Fruit fly (Drosophila melanogaster): ENCODE measurements around the gene CG14000.

Gene CG14000

DNA sequence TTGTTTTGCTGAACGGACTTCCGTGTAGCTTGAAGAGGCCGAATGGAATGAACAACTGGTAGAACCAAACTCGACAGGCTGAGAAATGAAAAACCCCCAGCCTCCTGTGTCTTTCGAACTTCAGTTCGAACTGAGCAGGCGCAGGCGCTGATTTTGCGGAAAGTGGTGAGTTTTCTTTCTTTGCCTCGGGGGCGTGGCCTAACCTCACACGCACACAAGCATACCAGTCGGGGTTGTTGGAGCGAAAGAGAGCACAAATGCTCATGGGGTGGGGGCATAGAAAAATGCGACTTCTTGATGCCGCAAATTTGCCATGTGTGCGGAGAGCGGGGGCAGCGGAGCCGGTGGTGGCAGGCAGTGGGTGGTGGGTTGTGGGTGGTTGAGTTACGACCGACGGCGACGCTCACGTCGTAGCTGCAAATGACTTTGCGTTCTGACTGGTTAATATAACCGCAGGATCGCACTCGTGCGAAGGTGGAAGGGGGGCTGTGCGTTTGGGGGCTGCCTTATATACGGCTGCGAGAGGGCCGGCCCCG, 13.6 kb upstream of the CG14000 start, which contains the start of gene CG9016:
CG9016 (minus strand) TSS at position 51 of the 536 bp plus-strand sequence.
- TF ChIP-seq CTCF (optimal IDR thresholded peaks at IDR 0.05), result no peak
- no peak for TF ChIP-seq CG8478 (optimal IDR thresholded peaks at IDR 0.05)

DNA sequence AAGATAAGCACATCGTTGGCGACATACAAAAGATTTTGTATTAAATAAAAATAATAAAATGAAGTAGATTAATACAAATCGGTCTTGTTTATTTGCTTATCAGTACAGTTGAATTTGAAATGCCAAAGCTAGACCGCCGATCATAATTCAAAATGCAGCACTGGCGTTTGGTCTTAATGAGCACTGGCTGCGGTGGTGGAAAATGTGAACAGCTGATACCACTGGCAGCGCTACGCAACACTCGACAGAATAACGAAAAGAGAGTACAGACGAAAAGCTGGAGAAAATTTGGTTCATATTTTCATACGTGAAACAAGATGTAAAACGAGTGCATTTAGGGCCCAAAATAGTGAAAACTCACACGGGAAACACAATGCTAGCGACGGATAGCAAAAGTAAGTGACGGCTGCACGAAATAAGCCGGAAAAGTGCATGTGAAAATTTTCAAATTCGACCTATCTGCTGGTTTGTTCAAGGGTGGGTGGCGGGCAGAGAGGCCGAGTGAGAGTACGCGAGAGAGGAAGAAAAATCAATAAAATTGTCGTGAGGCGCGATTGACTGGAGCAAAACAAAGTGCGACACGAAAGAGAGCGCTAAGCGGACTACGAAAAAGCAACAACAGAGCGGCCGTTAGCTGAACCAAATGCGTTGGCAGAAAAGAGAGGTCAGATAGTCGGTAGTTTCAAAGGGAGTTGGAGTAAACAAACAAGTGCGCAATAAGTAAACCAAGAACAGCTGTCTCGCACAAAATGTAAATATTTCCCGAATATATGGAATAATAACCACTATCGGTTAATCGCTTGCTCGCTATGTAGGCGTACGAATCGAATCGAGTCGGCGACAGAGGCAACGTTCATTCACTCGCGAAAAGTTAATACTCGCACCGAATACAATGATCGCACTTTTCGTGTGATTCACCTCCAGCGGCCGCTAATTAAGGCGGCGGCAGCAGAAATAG, 2.9 kb downstream of the CG14000 start, which contains the start of gene bchs:
bchs (plus strand) TSS at position 277 of the 958 bp plus-strand sequence.
- no peak for TF ChIP-seq CG8478 (optimal IDR thresholded peaks at IDR 0.05)
- TF ChIP-seq CTCF (optimal IDR thresholded peaks at IDR 0.05), result no peak

DNA sequence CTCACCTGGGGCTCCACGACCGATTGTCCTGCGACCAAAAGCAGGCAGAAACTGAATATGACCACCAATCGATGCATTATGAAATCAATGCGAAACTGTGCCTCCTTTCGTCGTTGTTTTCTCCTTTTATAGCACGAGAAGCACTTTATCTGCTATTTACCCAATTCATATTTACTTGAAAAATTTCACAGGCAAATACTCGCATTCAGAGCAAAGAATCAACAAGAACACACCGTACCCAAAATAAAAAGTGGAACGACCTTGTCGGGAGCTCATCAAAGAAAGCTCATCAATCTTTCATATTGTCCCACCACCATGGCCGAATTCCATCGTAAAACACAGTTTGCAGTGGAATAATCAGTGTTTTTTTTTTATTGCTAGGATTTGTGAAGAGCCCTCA, 5.5 kb downstream of the CG14000 start, which contains the start of gene CG9021:
CG9021 (minus strand) TSS at position 105 of the 400 bp plus-strand sequence.
- TF ChIP-seq CG8478 (optimal IDR thresholded peaks at IDR 0.05), result no peak

DNA sequence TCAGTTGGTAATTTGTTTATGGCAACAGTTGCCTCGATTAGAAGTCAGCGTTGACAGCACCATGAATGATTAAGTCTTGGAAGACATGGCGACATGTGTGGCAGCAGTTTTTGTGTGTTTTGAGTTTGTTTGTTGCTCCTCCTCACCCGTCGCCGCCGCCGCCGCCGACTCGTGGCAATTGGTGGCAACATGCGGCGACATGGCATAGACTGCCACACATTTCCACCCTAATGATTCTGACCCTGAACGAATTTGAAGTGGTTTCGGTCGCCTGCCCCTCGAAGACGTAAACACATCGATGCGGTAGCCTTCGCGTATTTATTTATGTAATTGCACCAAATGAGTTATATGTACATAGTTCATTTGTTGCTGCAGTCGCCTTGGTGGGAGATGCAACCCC, 7.2 kb downstream of the CG14000 start:
- TF ChIP-seq CG8478 (optimal IDR thresholded peaks at IDR 0.05) (no peak), CTCF (optimal IDR thresholded peaks at IDR 0.05) (no peak)

DNA sequence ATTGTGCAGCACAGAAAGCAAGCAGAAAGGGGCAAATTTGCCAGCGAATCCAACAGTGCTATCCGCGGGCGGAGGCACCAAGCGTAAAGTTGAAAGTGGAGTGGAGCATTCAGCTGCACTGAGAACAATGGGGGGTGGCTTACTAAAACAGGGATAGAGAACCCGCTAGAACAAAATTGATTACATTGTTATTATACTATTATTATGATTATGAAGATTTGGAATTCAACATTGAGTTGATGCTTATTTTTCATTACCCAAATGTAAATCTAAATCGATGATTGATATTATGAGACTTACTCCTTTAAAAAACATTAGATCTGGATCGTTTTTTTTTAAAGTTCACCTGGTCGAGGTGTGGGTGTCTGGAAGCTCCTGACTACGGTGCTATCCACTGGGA, 8.5 kb downstream of the CG14000 start:
- no peak for TF ChIP-seq CTCF (optimal IDR thresholded peaks at IDR 0.05)
- no peak for TF ChIP-seq CG8478 (optimal IDR thresholded peaks at IDR 0.05)

DNA sequence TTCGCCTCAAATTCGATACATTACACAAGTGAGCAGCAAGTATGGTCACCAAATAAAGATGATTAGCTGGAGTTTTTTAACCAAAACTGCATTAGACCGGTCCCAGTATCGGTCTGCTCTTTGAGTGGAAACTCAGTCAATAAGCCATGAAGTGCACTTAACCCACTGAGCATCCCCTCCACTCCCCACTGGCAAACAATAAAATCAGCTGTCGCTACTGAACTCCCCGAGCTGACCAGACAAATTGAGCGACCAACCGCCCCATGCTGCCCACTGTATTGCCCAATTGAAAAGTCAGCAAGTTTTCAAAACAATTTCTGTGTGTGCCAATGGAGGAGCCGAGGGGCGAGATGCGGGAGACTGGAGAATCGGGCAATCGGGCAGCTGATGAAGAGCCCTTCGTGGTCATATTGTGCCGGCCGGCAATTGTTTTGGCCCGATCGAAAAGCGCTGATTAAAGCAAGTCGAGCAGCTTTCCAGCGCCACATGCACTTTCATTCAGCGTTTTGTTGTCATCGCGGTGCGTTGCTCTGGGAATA, 10.8 kb downstream of the CG14000 start:
- TF ChIP-seq CTCF (optimal IDR thresholded peaks at IDR 0.05) (no peak), CG8478 (optimal IDR thresholded peaks at IDR 0.05) (no peak)

DNA sequence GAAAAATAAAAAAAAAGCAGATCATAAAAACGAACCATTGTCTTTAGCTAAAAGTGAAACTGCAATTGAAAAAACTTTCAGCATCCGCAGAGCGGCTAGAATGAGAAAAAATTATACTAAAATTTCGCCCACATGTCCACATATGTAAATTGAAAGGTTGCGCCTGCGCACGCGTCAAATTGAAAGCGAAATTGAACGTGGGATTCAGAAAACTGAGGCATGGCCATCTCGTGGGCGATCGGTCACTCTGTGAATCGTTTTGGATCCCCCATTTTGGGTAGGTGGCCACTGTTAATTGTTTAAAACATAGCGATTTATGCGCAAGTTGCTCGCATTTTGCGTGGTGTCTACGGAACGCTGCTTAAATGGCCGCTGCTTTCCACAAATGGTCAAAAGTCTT, 15.6 kb downstream of the CG14000 start:
- TF ChIP-seq CTCF (optimal IDR thresholded peaks at IDR 0.05), result no peak
- no peak for TF ChIP-seq CG8478 (optimal IDR thresholded peaks at IDR 0.05)

DNA sequence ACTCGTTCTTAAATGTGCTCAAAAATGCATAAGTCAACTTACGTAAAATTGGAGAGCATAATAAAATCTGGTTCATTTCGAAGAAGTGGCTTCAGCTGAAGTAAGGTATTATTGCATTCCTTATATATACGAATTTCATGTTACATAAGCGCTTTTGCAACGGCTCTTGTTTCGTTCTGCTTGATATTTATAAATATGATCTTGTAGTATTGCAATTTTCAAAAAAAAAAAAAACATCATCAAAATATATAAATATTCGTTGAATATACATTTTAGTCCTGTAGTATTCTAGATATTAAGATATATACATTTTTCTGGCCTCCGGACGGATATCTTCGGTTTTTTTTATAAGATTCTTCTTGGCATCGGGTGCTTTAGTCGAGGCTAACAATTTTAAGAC, 16.3 kb downstream of the CG14000 start, which contains the start of gene Acp26Aa:
Acp26Aa (minus strand) TSS at position 101 of the 400 bp plus-strand sequence.
- TF ChIP-seq CTCF (optimal IDR thresholded peaks at IDR 0.05), result no peak
- no peak for TF ChIP-seq CG8478 (optimal IDR thresholded peaks at IDR 0.05)

DNA sequence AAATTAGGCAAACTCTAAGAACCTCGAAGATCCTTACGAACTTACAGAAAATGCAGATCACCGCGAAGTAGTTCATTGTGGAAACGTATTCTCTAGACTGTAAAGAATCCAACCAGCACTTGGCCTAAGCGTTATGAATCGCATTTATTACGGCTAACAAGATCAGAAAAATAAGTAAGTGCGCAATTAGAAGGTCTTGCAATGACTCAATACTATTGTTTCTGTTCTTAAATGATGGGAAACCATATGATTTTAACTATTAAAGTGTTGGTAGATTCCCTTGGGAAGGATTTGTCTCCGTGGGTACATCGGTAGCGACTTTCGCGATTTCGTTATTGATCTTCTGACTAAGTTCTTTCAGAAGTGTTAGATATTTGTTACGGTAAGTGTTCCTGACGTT, 17.3 kb downstream of the CG14000 start, which contains the start of gene Acp26Ab:
Acp26Ab (minus strand) TSS at position 101 of the 400 bp plus-strand sequence.
- TF ChIP-seq CTCF (optimal IDR thresholded peaks at IDR 0.05), result no peak
- no peak for TF ChIP-seq CG8478 (optimal IDR thresholded peaks at IDR 0.05)

DNA sequence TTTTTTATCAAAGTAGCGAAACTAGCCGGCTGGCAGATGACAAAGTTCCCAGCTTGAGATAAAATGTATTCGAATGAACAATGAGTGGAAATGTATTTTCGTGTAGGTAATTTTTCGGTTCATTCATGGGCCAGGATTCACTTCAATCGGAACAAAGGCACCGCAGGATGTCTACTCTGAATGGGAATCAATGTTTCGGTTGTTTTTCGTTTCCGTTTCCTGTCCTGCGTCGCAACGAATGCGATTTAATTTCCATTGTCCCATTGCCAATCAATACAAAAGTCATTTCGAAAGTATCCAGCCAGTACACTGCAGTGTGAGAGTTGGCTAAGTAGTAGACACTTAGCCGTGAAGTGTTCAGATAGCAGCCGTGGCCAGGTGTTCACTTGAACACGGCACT, 19.5 kb downstream of the CG14000 start:
- no peak for TF ChIP-seq CTCF (optimal IDR thresholded peaks at IDR 0.05)
- no peak for TF ChIP-seq CG8478 (optimal IDR thresholded peaks at IDR 0.05)

DNA sequence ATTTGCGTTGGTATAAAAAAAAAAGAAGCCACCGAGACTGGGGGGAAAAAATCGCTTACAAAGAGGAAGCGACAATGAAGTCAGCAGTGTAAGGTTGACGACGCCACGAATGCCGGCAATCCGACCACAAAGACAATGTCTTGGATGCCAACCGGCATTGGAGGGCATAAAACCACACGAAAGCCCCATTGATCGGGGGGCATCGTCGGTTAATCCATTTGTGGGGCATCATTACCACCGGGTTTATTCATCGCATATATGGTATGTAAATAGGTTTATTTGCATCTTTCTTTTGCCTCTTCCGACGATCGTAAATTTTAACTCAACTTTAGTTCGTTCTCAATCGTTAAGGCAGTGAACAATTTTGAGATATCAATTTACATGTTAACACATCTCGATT, 23.1 kb downstream of the CG14000 start:
- TF ChIP-seq CTCF (optimal IDR thresholded peaks at IDR 0.05) (no peak), CG8478 (optimal IDR thresholded peaks at IDR 0.05) (no peak)

DNA sequence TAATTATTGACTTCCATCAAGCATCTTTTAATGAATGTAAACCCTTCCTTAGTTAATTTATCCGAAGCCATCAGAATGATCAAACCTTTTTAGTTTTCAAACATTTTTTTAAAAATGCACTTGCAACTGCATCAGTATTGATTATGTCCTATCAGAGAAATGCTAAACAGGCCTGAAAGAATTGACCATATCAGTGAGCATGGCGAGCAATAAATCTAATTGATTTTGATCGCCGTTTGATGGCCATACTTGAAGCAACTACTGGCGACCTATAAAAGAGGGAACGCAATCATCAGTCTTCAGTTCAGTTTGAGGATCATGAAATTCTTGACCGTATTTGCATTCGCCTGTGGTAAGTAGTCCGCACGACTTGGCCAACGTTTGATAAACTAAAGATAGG, 24.4 kb downstream of the CG14000 start, which contains the start of gene CG9029:
CG9029 (plus strand) TSS at position 301 of the 400 bp plus-strand sequence.
- TF ChIP-seq CTCF (optimal IDR thresholded peaks at IDR 0.05), result no peak
- TF ChIP-seq CG8478 (optimal IDR thresholded peaks at IDR 0.05), result no peak

DNA sequence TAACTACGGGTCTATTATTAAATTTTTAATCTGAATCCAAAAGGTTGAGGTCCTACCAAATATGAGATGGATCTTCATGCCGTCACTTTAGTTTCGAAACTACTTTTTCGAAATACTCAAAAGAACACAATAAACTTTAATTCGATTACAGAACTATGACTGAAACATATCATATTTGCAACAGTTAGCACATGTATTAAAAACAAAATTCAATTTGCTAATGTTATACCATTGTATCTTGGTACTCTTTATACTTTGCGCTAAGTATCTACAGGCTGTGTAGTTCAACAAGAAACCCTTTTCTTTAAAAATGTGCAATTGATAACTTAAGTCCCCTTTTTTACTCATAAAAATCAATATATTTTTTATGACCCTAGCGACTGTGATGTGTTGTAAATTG, 25.4 kb downstream of the CG14000 start, which contains the start of the genes Sfp26Ac and CG43185:
Sfp26Ac (minus strand) TSS at position 101 of the 400 bp plus-strand sequence.
CG43185 (plus strand) TSS at position 215 of the 400 bp plus-strand sequence.
- TF ChIP-seq CTCF (optimal IDR thresholded peaks at IDR 0.05), result no peak
- TF ChIP-seq CG8478 (optimal IDR thresholded peaks at IDR 0.05), result no peak

DNA sequence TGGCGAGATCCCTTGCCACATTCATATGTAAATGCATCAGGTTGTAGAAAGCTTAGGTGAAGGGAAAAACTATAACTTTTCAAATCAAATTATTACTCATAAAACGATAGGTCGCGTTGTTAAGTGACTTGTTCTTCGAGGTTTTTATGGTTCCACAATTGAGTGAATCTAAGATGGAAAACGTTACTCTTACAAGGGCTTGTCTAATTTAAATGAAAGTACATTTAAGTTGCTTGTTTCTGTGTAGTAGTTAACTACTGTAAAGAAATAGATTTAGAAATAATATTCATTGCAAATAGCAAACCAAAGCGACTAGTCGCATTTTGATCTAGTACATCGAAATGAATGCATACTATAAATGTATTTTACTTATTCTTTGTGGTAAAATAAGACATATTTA, 26.6 kb downstream of the CG14000 start, which contains the start of gene CG44574:
CG44574 (plus strand) TSS at position 301 of the 400 bp plus-strand sequence.
- TF ChIP-seq CG8478 (optimal IDR thresholded peaks at IDR 0.05), result no peak

DNA sequence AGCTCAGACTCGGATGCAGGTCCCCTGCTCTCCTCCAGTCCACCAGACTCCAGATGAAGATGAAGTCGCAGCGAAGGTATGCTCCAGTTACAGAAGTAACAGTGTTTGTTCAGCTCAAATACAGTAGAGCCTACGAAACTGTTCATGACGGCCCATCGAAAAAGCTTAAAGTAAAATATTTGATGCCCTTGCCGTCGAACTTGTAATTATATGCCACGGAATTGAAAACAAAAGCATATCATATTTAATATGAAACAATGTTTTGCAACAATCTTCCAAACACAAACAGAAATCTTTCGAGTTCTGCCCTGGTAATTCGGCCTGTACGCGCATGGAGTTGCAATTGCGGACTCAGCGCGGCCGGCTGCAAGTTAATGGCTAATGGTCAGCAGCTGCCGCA, 28.9 kb downstream of the CG14000 start:
- TF ChIP-seq CG8478 (optimal IDR thresholded peaks at IDR 0.05) (no peak), CTCF (optimal IDR thresholded peaks at IDR 0.05) (no peak)

All from S2 (cell line).